Worm (Caenorhabditis elegans) whole organism, L3 larva: ENCODE data around the gene T05D4.5.

Experiments
- R02D3.7 ChIP-seq: fragments of 150-350 bp; optimal IDR thresholded peaks from 2 replicates; lab custom pipeline; 2014; ENCODE audit warnings: missing biosample characterization, missing genetic modification characterization
- ceh-28 ChIP-seq: fragments of 150-350 bp; optimal IDR thresholded peaks from 2 replicates; lab custom pipeline; 2014; ENCODE audit warnings: missing biosample characterization, missing genetic modification reagents, missing genetic modification characterization
- daf-12 ChIP-seq: fragments of 150-350 bp; optimal IDR thresholded peaks from 2 replicates; lab custom pipeline; 2014; ENCODE audit warnings: missing biosample characterization, missing genetic modification reagents, missing genetic modification characterization
- elt-2 ChIP-seq: sonication (generic microtip); optimal IDR thresholded peaks from 2 replicates; lab custom pipeline; 2016; ENCODE audit warnings: missing genetic modification reagents, mild to moderate bottlenecking, missing genetic modification characterization, missing compliant biosample characterization
- lin-39 ChIP-seq: fragments of 150-350 bp; optimal IDR thresholded peaks from 2 replicates; lab custom pipeline; 2018; ENCODE audit warnings: missing biosample characterization, missing genetic modification reagents, missing genetic modification characterization
- nhr-12 ChIP-seq: fragments of 150-350 bp; optimal IDR thresholded peaks from 2 replicates; lab custom pipeline; 2014; ENCODE audit warnings: missing biosample characterization, missing genetic modification characterization
- nhr-23 ChIP-seq: fragments of 150-350 bp; optimal IDR thresholded peaks from 2 replicates; lab custom pipeline; 2014; ENCODE audit warnings: missing biosample characterization, missing genetic modification reagents, missing genetic modification characterization
- nhr-237 ChIP-seq: fragments of 150-350 bp; optimal IDR thresholded peaks from 2 replicates; lab custom pipeline; 2014; ENCODE audit warnings: missing biosample characterization, missing genetic modification characterization
- nhr-25 ChIP-seq: sonication (generic microtip); optimal IDR thresholded peaks from 2 replicates; lab custom pipeline; 2017; ENCODE audit warnings: missing biosample characterization, missing genetic modification characterization
- nhr-77 ChIP-seq: fragments of 150-350 bp; optimal IDR thresholded peaks from 2 replicates; lab custom pipeline; 2014; ENCODE audit warnings: missing biosample characterization, missing genetic modification characterization
- pqm-1 ChIP-seq: fragments of 150-350 bp; optimal IDR thresholded peaks from 2 replicates; lab custom pipeline; 2017; ENCODE audit warnings: missing biosample characterization, missing genetic modification characterization, inconsistent platforms
- unc-39 ChIP-seq: sonication (generic microtip); optimal IDR thresholded peaks from 4 replicates; lab custom pipeline; 2017; ENCODE audit warnings: missing biosample characterization, missing genetic modification characterization
- ztf-11 ChIP-seq: fragments of 150-350 bp; optimal IDR thresholded peaks from 2 replicates; lab custom pipeline; 2014; ENCODE audit warnings: missing biosample characterization, missing genetic modification characterization

DNA sequence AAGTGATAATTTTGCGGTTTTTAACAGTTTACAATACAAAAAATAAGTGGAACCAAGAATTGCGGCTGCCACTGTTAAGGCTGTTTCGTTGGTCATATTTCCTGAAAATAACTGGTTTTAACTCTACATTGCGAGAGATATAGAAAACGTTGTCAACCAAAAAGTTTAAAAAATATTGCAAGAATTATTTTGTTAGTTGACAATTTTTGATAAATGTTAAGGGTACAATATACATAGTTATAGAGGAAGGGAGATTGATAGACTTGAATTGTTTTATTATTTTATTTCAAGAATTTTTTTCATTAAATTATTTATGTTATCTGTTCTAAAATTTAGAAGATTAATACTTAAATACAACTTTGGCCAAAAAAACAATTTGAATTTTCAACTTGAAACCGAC is 37.2 kb upstream of the T05D4.5 start, which contains the start of gene acs-5:
- TF ChIP-seq nhr-23 (no peak), nhr-77 (no peak), lin-39 (tag; lab: Kevin White, UChicago) (no peak), nhr-12 (tag; lab: Kevin White, UChicago) (no peak), nhr-25 (no peak), R02D3.7 (tag; lab: Kevin White, UChicago) (no peak), ceh-28 (tag; lab: Kevin White, UChicago) (no peak), unc-39 (no peak), elt-2 (tag; lab: Kevin White, UChicago) (no peak), daf-12 (tag; lab: Kevin White, UChicago) (no peak), ztf-11 (tag; lab: Kevin White, UChicago) (no peak), pqm-1 (tag; lab: Kevin White, UChicago) (no peak), nhr-237 (no peak)
